Worm (Caenorhabditis elegans) whole organism, L4 larva: ENCODE data around the gene egl-4.

Experiments
- D1046.2 ChIP-seq: fragments of 200-800 bp; sonication (Bioruptor generic); IDR thresholded peaks from 2 replicates; pipeline ENCODE4 v1.3.6; 2022; ENCODE audit warnings: missing genetic modification characterization, missing compliant biosample characterization
- F44E2.7 ChIP-seq: fragments of 200-800 bp; sonication (Bioruptor generic); IDR thresholded peaks from 2 replicates; pipeline ENCODE4 v2.1.2; 2022; ENCODE audit warnings: missing genetic modification characterization, missing compliant biosample characterization
- R02D3.7 ChIP-seq: fragments of 150-350 bp; sonication (generic microtip); optimal IDR thresholded peaks from 3 replicates; lab custom pipeline; 2014; ENCODE audit warnings: missing biosample characterization, missing genetic modification characterization
- Y48G9A.11 ChIP-seq: fragments of 200-800 bp; sonication (Bioruptor generic); IDR thresholded peaks from 2 replicates; pipeline ENCODE4 v1.3.6; 2022; ENCODE audit warnings: missing genetic modification reagents, missing genetic modification characterization, missing compliant biosample characterization
- Y5F2A.4 ChIP-seq: fragments of 200-800 bp; sonication (Bioruptor generic); optimal IDR thresholded peaks from 2 replicates; lab custom pipeline; 2018; ENCODE audit warnings: mild to moderate bottlenecking, missing genetic modification characterization, missing compliant biosample characterization
- ZK546.5 ChIP-seq, 2 experiments: sonication (generic microtip); optimal IDR thresholded peaks; 2 replicates each; lab custom pipeline; 2017; ENCODE audit warnings: missing biosample characterization in 2 of 2, missing genetic modification characterization in 2 of 2
- aha-1 ChIP-seq: fragments of 150-350 bp; peaks from one replicate; lab custom pipeline; 2014; ENCODE audit warnings: missing biosample characterization, missing genetic modification characterization
- ceh-32 ChIP-seq: sonication (generic microtip); optimal IDR thresholded peaks from 2 replicates; lab custom pipeline; 2016; ENCODE audit warnings: mild to moderate bottlenecking, missing genetic modification characterization, missing compliant biosample characterization; ENCODE audit not compliant: poor library complexity
- ces-1 ChIP-seq: fragments of 150-350 bp; sonication (generic microtip); optimal IDR thresholded peaks from 4 replicates; lab custom pipeline; 2014; ENCODE audit warnings: missing biosample characterization, missing genetic modification reagents, missing genetic modification characterization
- ctbp-1 ChIP-seq: fragments of 200-800 bp; sonication (Bioruptor generic); IDR thresholded peaks from 2 replicates; pipeline ENCODE4 v1.3.6; 2022; ENCODE audit warnings: missing genetic modification reagents, missing genetic modification characterization, missing compliant biosample characterization
- dmd-8 ChIP-seq: fragments of 200-800 bp; sonication (Bioruptor generic); IDR thresholded peaks from 2 replicates; pipeline ENCODE4 v1.3.6; 2022; ENCODE audit warnings: missing genetic modification characterization, missing compliant biosample characterization
- egl-27 ChIP-seq: sonication (generic microtip); optimal IDR thresholded peaks from 3 replicates; lab custom pipeline; 2017; ENCODE audit warnings: missing biosample characterization, missing genetic modification reagents, missing genetic modification characterization
- egl-43 ChIP-seq: fragments of 200-800 bp; sonication (Bioruptor generic); IDR thresholded peaks from 2 replicates; pipeline ENCODE4 v1.3.6; 2022; ENCODE audit warnings: missing genetic modification reagents, missing genetic modification characterization, missing compliant biosample characterization
- fkh-10 ChIP-seq: fragments of 150-350 bp; optimal IDR thresholded peaks from 2 replicates; lab custom pipeline; 2014; ENCODE audit warnings: missing biosample characterization, missing genetic modification reagents, missing genetic modification characterization
- hlh-30 ChIP-seq: sonication (generic microtip); optimal IDR thresholded peaks from 2 replicates; lab custom pipeline; 2017; ENCODE audit warnings: antibody characterized with exemption, mild to moderate bottlenecking, missing genetic modification characterization, missing compliant biosample characterization; ENCODE audit not compliant: insufficient read depth
- hmg-1.1 ChIP-seq: fragments of 200-800 bp; sonication (Bioruptor generic); IDR thresholded peaks from 2 replicates; pipeline ENCODE4 v1.3.6; 2022; ENCODE audit warnings: missing genetic modification reagents, missing genetic modification characterization, missing compliant biosample characterization
- lim-7 ChIP-seq: fragments of 200-800 bp; sonication (Bioruptor generic); IDR thresholded peaks from 2 replicates; pipeline ENCODE4 v1.3.6; 2022; ENCODE audit warnings: missing genetic modification characterization, missing compliant biosample characterization
- lin-13 ChIP-seq: fragments of 150-350 bp; optimal IDR thresholded peaks from 2 replicates; lab custom pipeline; 2014; ENCODE audit warnings: missing biosample characterization, missing genetic modification reagents, missing genetic modification characterization
- lsy-2 ChIP-seq, 2 experiments: fragments of 150-350 bp in 1 of 2; sonication (generic microtip) in 1 of 2; optimal IDR thresholded peaks; 2 replicates each; lab custom pipeline; 2014 to 2017; ENCODE audit warnings: missing biosample characterization in 2 of 2, missing genetic modification characterization in 2 of 2
- mdl-1 ChIP-seq, 2 experiments: fragments of 150-350 bp in 1 of 2; sonication (generic microtip) in 1 of 2; optimal IDR thresholded peaks; 2 replicates each; lab custom pipeline; 2014 to 2017; ENCODE audit warnings: missing biosample characterization in 2 of 2, missing genetic modification characterization in 2 of 2
- mdt-29 ChIP-seq: fragments of 200-800 bp; sonication (Bioruptor generic); IDR thresholded peaks from 2 replicates; pipeline ENCODE4 v1.3.6; 2022; ENCODE audit warnings: missing genetic modification reagents, missing genetic modification characterization, missing compliant biosample characterization
- mep-1 ChIP-seq: fragments of 150-350 bp; sonication (generic microtip); optimal IDR thresholded peaks from 3 replicates; lab custom pipeline; 2014; ENCODE audit warnings: missing biosample characterization, missing genetic modification characterization
- mxl-2 ChIP-seq: fragments of 200-800 bp; sonication (Bioruptor generic); conservative IDR thresholded peaks from 2 replicates; pipeline ENCODE4 v1.3.6; 2022; ENCODE audit warnings: missing genetic modification reagents, missing genetic modification characterization, missing compliant biosample characterization
- nhr-11 ChIP-seq: fragments of 150-350 bp; optimal IDR thresholded peaks from 2 replicates; lab custom pipeline; 2014; ENCODE audit warnings: missing biosample characterization, missing genetic modification characterization
- nhr-48 ChIP-seq: sonication (generic microtip); optimal IDR thresholded peaks from 2 replicates; lab custom pipeline; 2016; ENCODE audit warnings: mild to moderate bottlenecking, missing genetic modification characterization, missing compliant biosample characterization
- rbr-2 ChIP-seq: sonication (generic microtip); optimal IDR thresholded peaks from 2 replicates; lab custom pipeline; 2016; ENCODE audit warnings: missing genotype, missing genetic modification characterization, missing compliant biosample characterization
- saeg-2 ChIP-seq: fragments of 200-800 bp; sonication (Bioruptor generic); IDR thresholded peaks from 2 replicates; pipeline ENCODE4 v1.3.6; 2022; ENCODE audit warnings: missing genetic modification reagents, missing genetic modification characterization, missing compliant biosample characterization
- sdz-12 ChIP-seq: fragments of 200-800 bp; sonication (Bioruptor generic); optimal IDR thresholded peaks from 2 replicates; lab custom pipeline; 2018; ENCODE audit warnings: mild to moderate bottlenecking, missing genetic modification characterization, missing compliant biosample characterization
- set-16 ChIP-seq: fragments of 200-800 bp; sonication (Bioruptor generic); IDR thresholded peaks from 2 replicates; pipeline ENCODE4 v1.3.6; 2022; ENCODE audit warnings: missing genetic modification reagents, missing genetic modification characterization, missing compliant biosample characterization
- tag-97 ChIP-seq: fragments of 200-800 bp; sonication (Bioruptor generic); IDR thresholded peaks from 2 replicates; pipeline ENCODE4 v1.3.6; 2022; ENCODE audit warnings: missing genetic modification characterization, missing compliant biosample characterization
- ztf-11 ChIP-seq: fragments of 150-350 bp; optimal IDR thresholded peaks from 2 replicates; lab custom pipeline; 2014; ENCODE audit warnings: missing biosample characterization, missing genetic modification characterization

egl-4 gene

DNA sequence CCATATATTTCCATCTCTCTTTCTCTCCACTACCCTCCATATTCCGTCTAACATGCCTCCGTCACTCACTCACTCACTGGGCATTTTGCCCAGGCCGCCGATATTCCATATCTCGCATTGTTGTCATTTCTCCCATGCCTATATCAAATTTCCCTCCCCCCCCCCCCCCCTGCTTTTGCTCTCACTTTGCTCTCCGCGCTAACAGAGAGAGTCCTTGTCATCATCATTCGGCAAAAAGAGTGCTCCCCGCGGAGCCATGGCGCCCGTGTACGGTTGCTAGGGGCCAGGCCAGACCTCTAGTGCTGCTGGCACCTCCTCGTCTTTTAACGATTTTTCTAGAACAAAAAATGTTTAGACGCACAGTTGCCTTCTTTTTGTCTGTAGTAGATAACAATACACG lies 57.4 kb downstream of the egl-4 start:
- TF ChIP-seq lim-7 (GFP tag; lab: Robert Waterston, UW) (0 out of 2 replicates have a peak, but pooled peaks have one; percentile 32), Y48G9A.11 (GFP tag; lab: Robert Waterston, UW) (0 out of 2 replicates have a peak, but pooled peaks have one; percentile 20), set-16 (peak; percentile 71), fkh-10 (GFP tag; lab: Kevin White, UChicago) (no peak), Y5F2A.4 (GFP tag; lab: Kevin White, UChicago) (no peak)

DNA sequence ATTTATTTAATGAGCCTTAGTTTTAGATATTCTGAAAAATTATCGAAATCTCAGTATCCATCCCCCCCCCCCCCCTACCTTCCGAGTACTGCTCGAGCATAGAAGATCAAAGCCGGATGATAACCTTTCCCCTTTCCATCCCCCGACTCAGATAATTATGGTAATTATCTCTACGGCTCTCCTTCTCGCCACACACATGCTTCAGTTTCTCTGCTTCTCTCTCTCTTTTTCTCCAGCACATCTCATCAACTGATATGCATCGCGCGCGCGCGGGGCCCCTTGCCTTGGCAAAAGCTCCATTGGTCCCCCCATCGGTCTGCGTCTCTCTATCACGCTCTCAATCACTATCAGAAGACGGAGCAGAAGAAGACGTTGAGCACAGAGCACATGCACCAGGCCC lies 58.8 kb downstream of the egl-4 start:
- TF ChIP-seq aha-1 (tag; lab: Kevin White, UChicago) = peak; percentile 81
- TF ChIP-seq nhr-48 = no peak
- TF ChIP-seq egl-43 (GFP tag; lab: Robert Waterston, UW) = peak; percentile 12; the same call in 1 of the 2 replicates
- peak; percentile 38; the same call in 1 of the 2 replicates for TF ChIP-seq hmg-1.1 (GFP tag; lab: Robert Waterston, UW)
- peak; percentile 78 for TF ChIP-seq set-16
- TF ChIP-seq F44E2.7 (GFP tag; lab: Robert Waterston, UW) = no peak
- peak in 1 of 2 experiments; percentile 1 for TF ChIP-seq lsy-2 (tag; optimal IDR thresholded peaks at IDR 0.05; lab: Kevin White, UChicago)
- peak; percentile 12 for TF ChIP-seq rbr-2
- TF ChIP-seq hlh-30 (tag; lab: Kevin White, UChicago) = peak; percentile 80

DNA sequence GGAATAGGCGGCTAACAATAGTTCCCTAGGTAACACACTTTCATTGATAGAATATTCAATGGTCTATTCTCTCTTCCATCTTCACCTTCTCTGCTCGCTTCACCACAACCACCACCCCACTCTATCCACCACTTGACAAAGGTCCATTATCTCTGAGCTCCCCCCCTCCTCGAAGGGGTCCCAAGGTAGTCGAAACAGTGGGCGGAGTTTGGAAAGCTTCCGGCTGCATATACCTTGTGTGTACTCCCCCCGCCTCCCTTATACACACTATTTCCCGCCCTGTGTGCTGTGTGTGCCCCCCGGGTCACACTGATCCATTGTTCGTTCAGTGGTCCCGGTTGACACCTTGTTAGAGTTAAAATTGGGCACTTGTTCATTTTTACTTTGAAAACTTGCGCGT lies 60.6 kb downstream of the egl-4 start:
- peak; percentile 63 for TF ChIP-seq aha-1 (tag; lab: Kevin White, UChicago)
- TF ChIP-seq dmd-8 (GFP tag; lab: Robert Waterston, UW) = 0 out of 2 replicates have a peak, but pooled peaks have one; percentile 22
- no peak for TF ChIP-seq R02D3.7 (tag; lab: Kevin White, UChicago)

DNA sequence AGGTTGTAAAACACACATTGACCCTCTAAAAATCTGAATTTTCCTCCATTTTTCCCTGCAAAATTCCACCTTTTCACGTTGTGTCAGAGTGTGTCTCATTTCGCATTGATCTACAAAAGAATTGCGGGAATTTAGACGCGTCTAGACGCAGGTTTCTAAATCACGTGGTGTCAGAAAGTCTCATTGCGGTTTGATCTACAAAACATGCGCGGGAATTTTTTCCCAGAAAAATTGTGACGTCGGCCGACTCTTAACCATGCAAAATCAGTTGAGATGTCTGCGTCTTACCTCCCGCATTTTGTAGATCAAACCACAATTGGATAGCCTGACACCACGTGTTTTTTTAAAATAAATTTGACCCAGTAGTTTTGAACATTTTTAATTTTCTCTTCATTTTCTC lies 61.0 kb downstream of the egl-4 start:
- TF ChIP-seq ceh-32 (tag; lab: Kevin White, UChicago) (no peak), lin-13 (GFP tag; lab: Kevin White, UChicago) (no peak), egl-27 (no peak), ces-1 (no peak), ZK546.5 (tag; optimal IDR thresholded peaks at IDR 0.05; lab: Kevin White, UChicago) (no peak), egl-43 (GFP tag; lab: Robert Waterston, UW) (no peak), sdz-12 (GFP tag; lab: Kevin White, UChicago) (no peak), saeg-2 (GFP tag; lab: Robert Waterston, UW) (no peak)
- TF ChIP-seq, all 104 proteins: peak for 0

DNA sequence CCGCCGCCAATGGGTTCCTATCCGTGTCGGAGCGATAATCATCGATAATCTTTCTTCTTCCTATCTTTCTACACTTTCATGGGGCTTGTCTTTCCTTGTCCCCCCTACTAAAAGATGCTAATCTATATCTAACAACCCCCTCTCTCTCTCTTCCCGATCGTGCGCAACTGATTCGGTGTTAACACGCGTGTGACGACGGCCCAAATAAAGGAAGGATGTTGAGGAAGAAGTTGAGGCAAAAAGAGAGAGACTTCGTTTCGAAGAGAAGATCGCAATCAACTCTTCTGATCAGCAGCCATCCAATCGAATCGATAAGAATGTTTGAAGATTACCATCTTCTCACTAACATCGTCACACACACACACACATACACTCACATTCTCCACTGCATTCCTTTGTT lies 63.4 kb downstream of the egl-4 start:
- TF ChIP-seq mdl-1 (tag; optimal IDR thresholded peaks at IDR 0.05; lab: Kevin White, UChicago) (no peak), mep-1 (tag; lab: Kevin White, UChicago) (no peak), mdt-29 (GFP tag; lab: Robert Waterston, UW) (no peak), aha-1 (tag; lab: Kevin White, UChicago) (peak; percentile 69), ctbp-1 (GFP tag; lab: Robert Waterston, UW) (no peak), egl-27 (no peak), ztf-11 (tag; lab: Kevin White, UChicago) (no peak), set-16 (no peak), D1046.2 (GFP tag; lab: Robert Waterston, UW) (no peak)

DNA sequence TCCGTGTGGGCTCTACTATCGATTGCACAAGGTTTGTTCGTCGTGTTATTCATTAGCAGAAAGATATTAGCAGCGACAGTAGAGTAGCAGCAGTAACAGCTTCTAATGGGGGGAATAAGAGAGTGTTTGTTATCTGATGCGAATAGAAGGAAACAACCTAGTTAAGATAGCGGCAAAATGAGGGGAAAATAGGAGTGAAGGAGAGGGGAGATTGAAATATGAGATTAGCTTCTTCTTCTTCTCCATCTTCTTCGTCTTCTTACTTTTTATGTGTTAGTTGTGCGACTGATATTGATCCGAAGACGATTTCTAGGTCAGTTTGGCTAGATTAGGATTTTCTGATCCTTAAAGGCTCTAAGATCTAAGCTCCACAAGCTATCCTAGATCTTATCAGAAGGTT lies 67.0 kb downstream of the egl-4 start:
- TF ChIP-seq tag-97 (GFP tag; lab: Robert Waterston, UW) = no peak
- no peak for TF ChIP-seq nhr-11 (tag; lab: Kevin White, UChicago)
- TF ChIP-seq mxl-2 (GFP tag; lab: Robert Waterston, UW) = no peak
